Worm (Caenorhabditis elegans) whole organism, L2 larva: ENCODE measurements around the gene nstp-10.

ENCODE experiments used
- C34F6.9 ChIP-seq: fragments of 150-350 bp; optimal IDR thresholded peaks from 2 replicates; lab custom pipeline; 2014; ENCODE audit warnings: missing biosample characterization, missing genetic modification characterization
- F13H6.1 ChIP-seq: sonication (generic microtip); optimal IDR thresholded peaks from 2 replicates; lab custom pipeline; 2016; ENCODE audit warnings: missing genetic modification characterization, missing compliant biosample characterization
- R02D3.7 ChIP-seq: fragments of 150-350 bp; optimal IDR thresholded peaks from 2 replicates; lab custom pipeline; 2014; ENCODE audit warnings: missing biosample characterization, missing genetic modification characterization
- ZK546.5 ChIP-seq: sonication (generic microtip); optimal IDR thresholded peaks from 2 replicates; lab custom pipeline; 2017; ENCODE audit warnings: missing biosample characterization, missing genetic modification characterization
- alr-1 ChIP-seq: fragments of 150-350 bp; optimal IDR thresholded peaks from 2 replicates; lab custom pipeline; 2014; ENCODE audit warnings: missing biosample characterization, missing genetic modification characterization
- aly-2 ChIP-seq: fragments of 150-350 bp; optimal IDR thresholded peaks from 2 replicates; lab custom pipeline; 2014; ENCODE audit warnings: missing biosample characterization, missing genetic modification characterization
- ama-1 ChIP-seq: fragments of 150-350 bp; optimal IDR thresholded peaks from 2 replicates; lab custom pipeline; 2018; ENCODE audit warnings: inconsistent platforms
- blmp-1 ChIP-seq: sonication (generic microtip); optimal IDR thresholded peaks from 2 replicates; lab custom pipeline; 2017; ENCODE audit warnings: missing genetic modification characterization, mild to moderate bottlenecking, missing compliant biosample characterization, antibody characterized with exemption, moderate library complexity; ENCODE audit not compliant: insufficient read depth
- ceh-16 ChIP-seq: fragments of 150-350 bp; optimal IDR thresholded peaks from 2 replicates; lab custom pipeline; 2014; ENCODE audit warnings: missing biosample characterization, missing genetic modification characterization
- ceh-82 ChIP-seq: fragments of 150-350 bp; optimal IDR thresholded peaks from 2 replicates; lab custom pipeline; 2014; ENCODE audit warnings: missing biosample characterization, missing genetic modification characterization
- crh-2 ChIP-seq: sonication (generic microtip); optimal IDR thresholded peaks from 2 replicates; lab custom pipeline; 2017; ENCODE audit warnings: missing biosample characterization, missing genetic modification characterization
- dmd-4 ChIP-seq: sonication (generic microtip); optimal IDR thresholded peaks from 2 replicates; lab custom pipeline; 2017; ENCODE audit warnings: missing biosample characterization, missing genetic modification characterization
- elt-3 ChIP-seq: sonication (generic microtip); optimal IDR thresholded peaks from 2 replicates; lab custom pipeline; 2017; ENCODE audit warnings: missing biosample characterization, missing genetic modification characterization
- fos-1 ChIP-seq: fragments of 150-350 bp; optimal IDR thresholded peaks from 2 replicates; lab custom pipeline; 2014; ENCODE audit warnings: missing biosample characterization, missing genetic modification characterization
- gmeb-1 ChIP-seq: fragments of 150-350 bp; optimal IDR thresholded peaks from 2 replicates; lab custom pipeline; 2014; ENCODE audit warnings: missing biosample characterization, missing genetic modification characterization
- lin-11 ChIP-seq: fragments of 150-350 bp; sonication (generic microtip); optimal IDR thresholded peaks from 2 replicates; lab custom pipeline; 2014; ENCODE audit warnings: missing biosample characterization, missing genetic modification characterization, inconsistent platforms, mixed read lengths
- lin-13 ChIP-seq: fragments of 150-350 bp; optimal IDR thresholded peaks from 2 replicates; lab custom pipeline; 2014; ENCODE audit warnings: missing biosample characterization, missing genetic modification reagents, missing genetic modification characterization
- lin-39 ChIP-seq: fragments of 150-350 bp; optimal IDR thresholded peaks from 2 replicates; lab custom pipeline; 2014; ENCODE audit warnings: missing biosample characterization, missing genetic modification reagents, missing genetic modification characterization
- lsy-2 ChIP-seq, 2 experiments: fragments of 150-350 bp in 1 of 2; sonication (generic microtip) in 1 of 2; optimal IDR thresholded peaks; 2 replicates each; lab custom pipeline; 2014 to 2017; ENCODE audit warnings: missing biosample characterization in 2 of 2, missing genetic modification characterization in 2 of 2
- mab-5 ChIP-seq: fragments of 150-350 bp; optimal IDR thresholded peaks from 2 replicates; lab custom pipeline; 2014; ENCODE audit warnings: missing biosample characterization, missing genetic modification characterization
- mbf-1 ChIP-seq: sonication (generic microtip); optimal IDR thresholded peaks from 2 replicates; lab custom pipeline; 2017; ENCODE audit warnings: missing biosample characterization, missing genetic modification characterization
- mdl-1 ChIP-seq, 2 experiments: fragments of 150-350 bp in 1 of 2; sonication (generic microtip) in 1 of 2; optimal IDR thresholded peaks; 2 replicates each; lab custom pipeline; 2017; ENCODE audit warnings: missing biosample characterization in 2 of 2, missing genetic modification characterization in 2 of 2
- nhr-12 ChIP-seq: fragments of 150-350 bp; optimal IDR thresholded peaks from 2 replicates; lab custom pipeline; 2014; ENCODE audit warnings: missing biosample characterization, missing genetic modification characterization
- nhr-129 ChIP-seq: fragments of 150-350 bp; optimal IDR thresholded peaks from 2 replicates; lab custom pipeline; 2014; ENCODE audit warnings: missing biosample characterization, missing genetic modification characterization
- nhr-21 ChIP-seq: fragments of 150-350 bp; optimal IDR thresholded peaks from 2 replicates; lab custom pipeline; 2014; ENCODE audit warnings: missing biosample characterization, missing genetic modification characterization
- nhr-25 ChIP-seq: fragments of 150-350 bp; sonication (generic microtip); optimal IDR thresholded peaks from 3 replicates; lab custom pipeline; 2014; ENCODE audit warnings: missing biosample characterization, missing genetic modification characterization
- nhr-6 ChIP-seq: fragments of 150-350 bp; optimal IDR thresholded peaks from 2 replicates; lab custom pipeline; 2014; ENCODE audit warnings: missing biosample characterization, missing genetic modification characterization
- nhr-77 ChIP-seq: fragments of 150-350 bp; optimal IDR thresholded peaks from 2 replicates; lab custom pipeline; 2014; ENCODE audit warnings: missing biosample characterization, missing genetic modification characterization
- sem-4 ChIP-seq: fragments of 150-350 bp; optimal IDR thresholded peaks from 2 replicates; lab custom pipeline; 2014; ENCODE audit warnings: missing biosample characterization, missing genetic modification reagents, missing genetic modification characterization
- sma-3 ChIP-seq: sonication (generic microtip); optimal IDR thresholded peaks from 2 replicates; lab custom pipeline; 2016; ENCODE audit warnings: missing genetic modification reagents, missing genetic modification characterization, missing compliant biosample characterization
- sma-9 ChIP-seq, 2 experiments: fragments of 150-350 bp in 1 of 2; sonication (generic microtip) in 1 of 2; optimal IDR thresholded peaks; 2 replicates each; lab custom pipeline; 2014 to 2016; ENCODE audit warnings: missing genetic modification characterization in 2 of 2, mild to moderate bottlenecking in 1 of 2, missing biosample characterization in 1 of 2, missing compliant biosample characterization in 1 of 2, missing genetic modification reagents in 1 of 2, moderate library complexity in 1 of 2
- snpc-4 ChIP-seq: fragments of 150-350 bp; optimal IDR thresholded peaks from 2 replicates; lab custom pipeline; 2014; ENCODE audit warnings: missing biosample characterization, missing genetic modification characterization
- unc-55 ChIP-seq: fragments of 150-350 bp; sonication (generic microtip); optimal IDR thresholded peaks from 3 replicates; lab custom pipeline; 2014; ENCODE audit warnings: missing biosample characterization, missing genetic modification reagents, missing genetic modification characterization
- unc-62 ChIP-seq: fragments of 150-350 bp; optimal IDR thresholded peaks from 2 replicates; lab custom pipeline; 2014; ENCODE audit warnings: missing biosample characterization, missing genetic modification reagents, missing genetic modification characterization
- zag-1 ChIP-seq: fragments of 150-350 bp; optimal IDR thresholded peaks from 2 replicates; lab custom pipeline; 2014; ENCODE audit warnings: missing biosample characterization, missing genetic modification characterization
- ztf-1 ChIP-seq: fragments of 200-800 bp; sonication (Bioruptor generic); conservative IDR thresholded peaks from 2 replicates; pipeline ENCODE4 v1.3.6; 2022; ENCODE audit warnings: missing genetic modification characterization, missing compliant biosample characterization

Gene nstp-10

DNA sequence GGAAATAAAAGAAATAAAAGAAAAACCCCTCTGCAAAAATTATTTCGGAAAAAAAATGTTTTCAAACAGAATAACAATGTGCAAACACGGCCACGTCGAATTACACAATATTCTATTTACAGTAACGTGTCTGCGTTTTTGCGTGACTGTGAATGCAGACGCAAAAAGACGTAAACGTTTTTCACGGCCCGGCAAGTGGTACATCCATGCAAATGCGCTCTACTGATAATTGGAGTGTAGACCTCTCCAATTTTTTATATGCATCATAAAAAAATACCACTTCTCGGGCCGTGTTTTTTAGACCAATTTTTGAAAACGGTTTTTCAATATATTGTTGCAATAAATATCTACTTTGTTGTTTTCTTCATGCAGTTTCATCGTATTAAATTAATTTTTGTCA lies at the start of gene nstp-10:
nstp-10 (minus strand) TSS at position 378 of the 400 bp plus-strand sequence.
- TF ChIP-seq lin-39: no peak
- peak; percentile 69 for TF ChIP-seq unc-55 (GFP tag; lab: Kevin White, UChicago)
- TF ChIP-seq sma-9 (GFP tag; optimal IDR thresholded peaks at IDR 0.05; lab: Kevin White, UChicago): no peak
- no peak for TF ChIP-seq sma-9 (tag; optimal IDR thresholded peaks at IDR 0.05; lab: Kevin White, UChicago)
- TF ChIP-seq nhr-129 (tag; lab: Kevin White, UChicago): peak; percentile 55
- no peak for TF ChIP-seq mdl-1 (tag; optimal IDR thresholded peaks at IDR 0.05; lab: Kevin White, UChicago)
- no peak for TF ChIP-seq nhr-21 (tag; lab: Kevin White, UChicago)
- TF ChIP-seq lin-13: peak; percentile 36
- no peak for TF ChIP-seq R02D3.7 (tag; lab: Kevin White, UChicago)
- TF ChIP-seq fos-1 (tag; lab: Kevin White, UChicago): peak; percentile 12
- no peak for TF ChIP-seq nhr-6 (tag; lab: Kevin White, UChicago)
- peak; percentile 7 for TF ChIP-seq gmeb-1 (tag; lab: Kevin White, UChicago)
- no peak for TF ChIP-seq lin-11 (tag; lab: Kevin White, UChicago)
- TF ChIP-seq crh-2 (tag; lab: Kevin White, UChicago): peak; percentile 19
- TF ChIP-seq blmp-1: no peak
- TF ChIP-seq lsy-2 (tag; optimal IDR thresholded peaks at IDR 0.05; lab: Kevin White, UChicago): peak; percentile 3 to 78
- TF ChIP-seq alr-1 (tag; lab: Kevin White, UChicago): no peak
- no peak for TF ChIP-seq dmd-4 (tag; lab: Kevin White, UChicago)
- TF ChIP-seq mab-5: no peak
- TF ChIP-seq ama-1 (lab: Kevin White, UChicago): no peak
- peak; percentile 37 for TF ChIP-seq C34F6.9 (tag; lab: Kevin White, UChicago)
- TF ChIP-seq ceh-82 (tag; lab: Kevin White, UChicago): no peak
- TF ChIP-seq ceh-16 (tag; lab: Kevin White, UChicago): no peak
- no peak for TF ChIP-seq nhr-77 (tag; lab: Kevin White, UChicago)
- no peak for TF ChIP-seq snpc-4
- TF ChIP-seq mbf-1: no peak

ce11 chrV:9590317-9590716 lies 40.7 kb upstream of the nstp-10 start, which contains the start of gene K09G1.2:
Gene K09G1.2 (plus strand): TSS chrV:9590617.
- TF ChIP-seq aly-2 (tag; lab: Kevin White, UChicago) (no peak), unc-55 (GFP tag; lab: Kevin White, UChicago) (no peak), nhr-12 (no peak), zag-1 (no peak), ZK546.5 (tag; lab: Kevin White, UChicago) (no peak), sem-4 (no peak), sma-9 (GFP tag; optimal IDR thresholded peaks at IDR 0.05; lab: Kevin White, UChicago) (no peak), sma-9 (tag; optimal IDR thresholded peaks at IDR 0.05; lab: Kevin White, UChicago) (no peak), unc-62 (GFP tag; lab: Kevin White, UChicago) (no peak)

- TF ChIP-seq F13H6.1 (tag; lab: Kevin White, UChicago) (no peak), sma-9 (GFP tag; optimal IDR thresholded peaks at IDR 0.05; lab: Kevin White, UChicago) (peak; percentile 49), sma-9 (tag; optimal IDR thresholded peaks at IDR 0.05; lab: Kevin White, UChicago) (no peak), nhr-21 (tag; lab: Kevin White, UChicago) (peak; percentile 20), fos-1 (tag; lab: Kevin White, UChicago) (peak; percentile 18), sma-3 (peak; percentile 24)
- TF ChIP-seq, all 48 proteins: peak for 4
Observed at ce11 chrV:9588574-9588973, 38.9 kb upstream of the nstp-10 start.

DNA sequence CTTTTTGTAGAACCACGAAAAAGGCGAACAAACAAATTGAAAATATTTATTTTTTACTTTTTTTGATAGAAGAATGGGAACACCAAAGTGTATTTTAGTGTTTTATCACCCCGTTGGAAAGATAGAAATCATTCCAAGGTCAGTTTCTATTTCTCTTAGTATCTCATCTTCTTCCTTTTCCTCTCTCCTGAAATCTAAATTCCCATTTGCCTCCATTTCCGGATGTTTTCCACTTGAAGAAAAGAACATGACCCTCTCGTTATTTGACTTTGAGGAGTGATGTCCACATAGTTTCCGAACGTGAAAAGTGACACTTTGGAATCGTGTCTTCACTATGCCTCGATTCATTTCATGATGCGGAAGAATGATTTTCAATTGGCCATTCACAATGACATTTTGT lies 38.0 kb upstream of the nstp-10 start:
- TF ChIP-seq nhr-12: no peak
- no peak for TF ChIP-seq blmp-1
- no peak for TF ChIP-seq ztf-1
- no peak for TF ChIP-seq snpc-4
- no peak for TF ChIP-seq elt-3 (tag; lab: Kevin White, UChicago)
- no peak for TF ChIP-seq aly-2 (tag; lab: Kevin White, UChicago)
- peak; percentile 14 for TF ChIP-seq nhr-25
- no peak for TF ChIP-seq crh-2 (tag; lab: Kevin White, UChicago)
- no peak for TF ChIP-seq lin-39

DNA sequence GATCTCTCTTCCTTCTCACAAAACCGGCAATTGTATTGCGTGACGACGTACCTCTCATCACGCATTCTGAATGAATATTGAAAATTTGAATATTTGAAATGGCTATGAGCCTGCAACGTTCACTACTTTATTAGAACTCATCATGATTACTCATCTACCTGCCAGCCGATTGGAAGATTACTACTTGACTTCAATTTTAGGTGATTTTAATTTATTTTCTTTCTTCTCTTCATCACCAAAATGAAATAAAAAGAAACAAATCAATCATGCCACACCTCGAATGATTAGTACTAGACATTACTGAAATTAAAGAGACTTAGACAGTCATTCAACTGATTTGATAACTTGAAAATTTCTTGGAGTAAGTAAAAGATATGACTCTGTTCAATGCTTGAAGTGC lies 34.6 kb upstream of the nstp-10 start:
- TF ChIP-seq mab-5 (no peak), crh-2 (tag; lab: Kevin White, UChicago) (peak; percentile 67)
- TF ChIP-seq, all 48 proteins: peak for 1
